Worm (Caenorhabditis elegans) whole organism, young adult: ENCODE measurements around the gene fsn-1.

ENCODE experiments used
- B0035.1 ChIP-seq: sonication (generic microtip); optimal IDR thresholded peaks from 2 replicates; lab custom pipeline; 2016; ENCODE audit warnings: missing genetic modification characterization, mild to moderate bottlenecking, missing compliant biosample characterization, missing genotype, missing genetic modification reagents
- B0336.3 ChIP-seq: fragments of 200-800 bp; sonication (Bioruptor generic); IDR thresholded peaks from 2 replicates; pipeline ENCODE4 v1.3.6; 2022; ENCODE audit warnings: missing genetic modification characterization, missing compliant biosample characterization
- C06A6.2 ChIP-seq: fragments of 200-800 bp; sonication (Bioruptor generic); conservative IDR thresholded peaks from 2 replicates; pipeline ENCODE4 v1.3.6; 2022; ENCODE audit warnings: missing genetic modification characterization, missing compliant biosample characterization
- F10E7.11 ChIP-seq: sonication (generic microtip); optimal IDR thresholded peaks from 2 replicates; lab custom pipeline; 2017; ENCODE audit warnings: mild to moderate bottlenecking, missing genetic modification characterization, moderate library complexity, missing compliant biosample characterization
- F39B2.1 ChIP-seq: fragments of 200-800 bp; sonication (Bioruptor generic); IDR thresholded peaks from 2 replicates; pipeline ENCODE4 v1.3.6; 2022; ENCODE audit warnings: missing genetic modification reagents, missing genetic modification characterization, missing compliant biosample characterization
- F49E8.2 ChIP-seq: sonication (generic microtip); optimal IDR thresholded peaks from 3 replicates; lab custom pipeline; 2017; ENCODE audit warnings: missing genetic modification characterization, mild to moderate bottlenecking, missing compliant biosample characterization, antibody characterized with exemption, moderate library complexity; ENCODE audit not compliant: insufficient read depth
- F55B11.4 ChIP-seq: sonication (generic microtip); optimal IDR thresholded peaks from 2 replicates; lab custom pipeline; 2016; ENCODE audit warnings: missing compliant biosample characterization, missing genetic modification characterization, borderline replicate concordance; ENCODE audit not compliant: insufficient read depth
- K11D2.4 ChIP-seq: fragments of 200-800 bp; sonication (Bioruptor generic); IDR thresholded peaks from 2 replicates; pipeline ENCODE4 v1.3.6; 2022; ENCODE audit warnings: missing genetic modification reagents, missing genetic modification characterization, missing compliant biosample characterization
- Y56A3A.18 ChIP-seq: fragments of 200-800 bp; sonication (Bioruptor generic); IDR thresholded peaks from 2 replicates; pipeline ENCODE4 v1.3.6; 2022; ENCODE audit warnings: missing genetic modification reagents, missing genetic modification characterization, missing compliant biosample characterization
- Y67H2A.10 ChIP-seq: fragments of 200-800 bp; sonication (Bioruptor generic); conservative IDR thresholded peaks from 2 replicates; pipeline ENCODE4 v1.3.6; 2022; ENCODE audit warnings: missing genetic modification reagents, missing genetic modification characterization, missing compliant biosample characterization
- ZK185.1 ChIP-seq: sonication (generic microtip); optimal IDR thresholded peaks from 2 replicates; lab custom pipeline; 2016; ENCODE audit warnings: mild to moderate bottlenecking, missing genetic modification characterization, missing compliant biosample characterization; ENCODE audit not compliant: poor library complexity, severe bottlenecking
- aptf-2 ChIP-seq: fragments of 200-800 bp; sonication (Bioruptor generic); conservative IDR thresholded peaks from 2 replicates; pipeline ENCODE4 v1.3.6; 2022; ENCODE audit warnings: missing genetic modification reagents, missing genetic modification characterization, missing compliant biosample characterization
- atf-7 ChIP-seq: sonication (generic microtip); optimal IDR thresholded peaks from 2 replicates; lab custom pipeline; 2017; ENCODE audit warnings: mild to moderate bottlenecking, missing genetic modification characterization, missing compliant biosample characterization
- athp-1 ChIP-seq: sonication (generic microtip); optimal IDR thresholded peaks from 2 replicates; lab custom pipeline; 2017; ENCODE audit warnings: mild to moderate bottlenecking, missing genetic modification characterization, missing compliant biosample characterization
- attf-5 ChIP-seq: fragments of 200-800 bp; sonication (Bioruptor generic); optimal IDR thresholded peaks from 2 replicates; lab custom pipeline; 2018; ENCODE audit warnings: mild to moderate bottlenecking, missing genetic modification characterization, missing compliant biosample characterization
- attf-6 ChIP-seq: fragments of 200-800 bp; sonication (Bioruptor generic); IDR thresholded peaks from 2 replicates; pipeline ENCODE4 v1.3.6; 2022; ENCODE audit warnings: missing genetic modification reagents, missing genetic modification characterization, missing compliant biosample characterization
- cebp-1 ChIP-seq, 2 experiments: fragments of 200-800 bp in 1 of 2; sonication (Bioruptor generic) in 1 of 2; sonication (generic microtip) in 1 of 2; IDR thresholded peaks in 1 of 2; optimal IDR thresholded peaks in 1 of 2; 2 replicates each; pipeline versions ENCODE4 v1.3.6 to Lab custom; 2017 to 2022; ENCODE audit warnings: missing compliant biosample characterization in 2 of 2, missing genetic modification characterization in 2 of 2, mild to moderate bottlenecking in 1 of 2, missing genetic modification reagents in 1 of 2, moderate library complexity in 1 of 2
- chd-7 ChIP-seq: sonication (generic microtip); optimal IDR thresholded peaks from 2 replicates; lab custom pipeline; 2016; ENCODE audit warnings: mild to moderate bottlenecking, missing genetic modification characterization, moderate library complexity, missing compliant biosample characterization
- efl-1 ChIP-seq: fragments of 150-350 bp; optimal IDR thresholded peaks from 2 replicates; lab custom pipeline; 2014; ENCODE audit warnings: missing biosample characterization, missing genetic modification reagents, missing genetic modification characterization
- egrh-3 ChIP-seq: fragments of 200-800 bp; sonication (Bioruptor generic); IDR thresholded peaks from 2 replicates; pipeline ENCODE4 v1.3.6; 2022; ENCODE audit warnings: missing genetic modification reagents, missing genetic modification characterization, missing compliant biosample characterization
- gei-17 ChIP-seq: fragments of 200-800 bp; sonication (Bioruptor generic); optimal IDR thresholded peaks from 2 replicates; lab custom pipeline; 2018; ENCODE audit warnings: mild to moderate bottlenecking, missing genetic modification characterization, missing compliant biosample characterization
- him-1 ChIP-seq: sonication (generic microtip); optimal IDR thresholded peaks from 2 replicates; lab custom pipeline; 2016; ENCODE audit warnings: missing genotype, missing genetic modification reagents, missing genetic modification characterization, missing compliant biosample characterization
- hmg-1.2 ChIP-seq: fragments of 200-800 bp; sonication (Bioruptor generic); IDR thresholded peaks from 2 replicates; pipeline ENCODE4 v1.3.6; 2022; ENCODE audit warnings: missing genetic modification reagents, missing genetic modification characterization, missing compliant biosample characterization
- hrde-1 ChIP-seq: sonication (generic microtip); optimal IDR thresholded peaks from 2 replicates; lab custom pipeline; 2016; ENCODE audit warnings: missing genetic modification characterization, mild to moderate bottlenecking, missing compliant biosample characterization, moderate library complexity, missing genotype, missing genetic modification reagents, borderline replicate concordance
- hsf-1 ChIP-seq: fragments of 200-800 bp; sonication (Bioruptor generic); IDR thresholded peaks from 2 replicates; pipeline ENCODE4 v1.3.6; 2022; ENCODE audit warnings: missing genetic modification reagents, missing genetic modification characterization, missing compliant biosample characterization
- let-526 ChIP-seq: fragments of 200-800 bp; sonication (Bioruptor generic); IDR thresholded peaks from 2 replicates; pipeline ENCODE4 v1.3.6; 2022; ENCODE audit warnings: missing genetic modification reagents, missing genetic modification characterization, missing compliant biosample characterization
- lin-26 ChIP-seq: fragments of 200-800 bp; sonication (Bioruptor generic); IDR thresholded peaks from 2 replicates; pipeline ENCODE4 v1.3.6; 2022; ENCODE audit warnings: missing genetic modification reagents, missing genetic modification characterization, missing compliant biosample characterization
- lin-35 ChIP-seq, 3 experiments: fragments of 150-350 bp in 2 of 3; sonication (generic microtip) in 1 of 3; optimal IDR thresholded peaks; 2 replicates each; lab custom pipeline; 2014 to 2018; ENCODE audit warnings: missing biosample characterization in 3 of 3, missing genetic modification characterization in 3 of 3, missing genetic modification reagents in 3 of 3
- lin-40 ChIP-seq: sonication (generic microtip); optimal IDR thresholded peaks from 2 replicates; lab custom pipeline; 2016; ENCODE audit warnings: missing genetic modification characterization, mild to moderate bottlenecking, missing compliant biosample characterization, missing genotype, missing genetic modification reagents
- lir-1 ChIP-seq: fragments of 200-800 bp; sonication (Bioruptor generic); conservative IDR thresholded peaks from 2 replicates; pipeline ENCODE4 v1.3.6; 2022; ENCODE audit warnings: missing genetic modification reagents, missing genetic modification characterization, missing compliant biosample characterization
- madf-10 ChIP-seq: sonication (generic microtip); optimal IDR thresholded peaks from 2 replicates; lab custom pipeline; 2016; ENCODE audit warnings: mild to moderate bottlenecking, missing genetic modification characterization, missing compliant biosample characterization
- madf-3 ChIP-seq: fragments of 200-800 bp; sonication (Bioruptor generic); IDR thresholded peaks from 2 replicates; pipeline ENCODE4 v1.3.6; 2022; ENCODE audit warnings: missing genetic modification reagents, missing genetic modification characterization, missing compliant biosample characterization
- madf-6 ChIP-seq: fragments of 200-800 bp; sonication (Bioruptor generic); IDR thresholded peaks from 2 replicates; pipeline ENCODE4 v1.3.6; 2022; ENCODE audit warnings: missing genetic modification reagents, missing genetic modification characterization, missing compliant biosample characterization
- nfya-1 ChIP-seq: sonication (generic microtip); optimal IDR thresholded peaks from 2 replicates; lab custom pipeline; 2017; ENCODE audit warnings: antibody characterized with exemption, missing compliant biosample characterization, missing genetic modification characterization, borderline replicate concordance; ENCODE audit not compliant: insufficient read depth
- nfya-2 ChIP-seq: fragments of 200-800 bp; sonication (Bioruptor generic); IDR thresholded peaks from 2 replicates; pipeline ENCODE4 v1.3.6; 2022; ENCODE audit warnings: missing genetic modification reagents, missing genetic modification characterization, missing compliant biosample characterization
- nhr-120 ChIP-seq: fragments of 200-800 bp; sonication (Bioruptor generic); IDR thresholded peaks from 2 replicates; pipeline ENCODE4 v1.3.6; 2022; ENCODE audit warnings: missing genetic modification characterization, missing compliant biosample characterization
- pbrm-1 ChIP-seq: fragments of 200-800 bp; sonication (Bioruptor generic); IDR thresholded peaks from 2 replicates; pipeline ENCODE4 v1.3.6; 2022; ENCODE audit warnings: missing genetic modification reagents, missing genetic modification characterization, missing compliant biosample characterization
- snpc-1.1 ChIP-seq: sonication (generic microtip); optimal IDR thresholded peaks from 2 replicates; lab custom pipeline; 2017; ENCODE audit warnings: missing genetic modification characterization, mild to moderate bottlenecking, missing compliant biosample characterization, antibody characterized with exemption, moderate library complexity, missing genotype, missing genetic modification reagents; ENCODE audit not compliant: insufficient read depth
- snpc-3.4 ChIP-seq: sonication (generic microtip); optimal IDR thresholded peaks from 2 replicates; lab custom pipeline; 2017; ENCODE audit warnings: missing genetic modification characterization, mild to moderate bottlenecking, missing compliant biosample characterization, antibody characterized with exemption, moderate library complexity, missing genotype, missing genetic modification reagents
- snpc-4 ChIP-seq, 5 experiments: fragments of 150-350 bp in 1 of 5; sonication (generic microtip) in 4 of 5; optimal IDR thresholded peaks; 2 replicates each; lab custom pipeline; 2014 to 2018; ENCODE audit warnings: missing genetic modification characterization in 5 of 5, missing biosample characterization in 3 of 5, antibody characterized with exemption in 2 of 5, mild to moderate bottlenecking in 2 of 5, missing compliant biosample characterization in 2 of 5, missing genotype in 2 of 5, moderate library complexity in 2 of 5, missing genetic modification reagents in 1 of 5
- sptf-2 ChIP-seq: fragments of 200-800 bp; sonication (Bioruptor generic); optimal IDR thresholded peaks from 2 replicates; lab custom pipeline; 2018; ENCODE audit warnings: mild to moderate bottlenecking, missing genetic modification characterization, missing compliant biosample characterization
- tlf-1 ChIP-seq: fragments of 200-800 bp; sonication (Bioruptor generic); optimal IDR thresholded peaks from 2 replicates; lab custom pipeline; 2018; ENCODE audit warnings: mild to moderate bottlenecking, missing genetic modification characterization, missing compliant biosample characterization
- unc-62 ChIP-seq: fragments of 150-350 bp; optimal IDR thresholded peaks from 2 replicates; lab custom pipeline; 2014; ENCODE audit warnings: missing biosample characterization, missing genetic modification reagents, missing genetic modification characterization
- ztf-22 ChIP-seq: fragments of 200-800 bp; sonication (Bioruptor generic); optimal IDR thresholded peaks from 2 replicates; lab custom pipeline; 2018; ENCODE audit warnings: mild to moderate bottlenecking, missing genetic modification characterization, moderate library complexity, missing compliant biosample characterization

The fsn-1 gene

ce11 chrIII:4930154-4930679 lies 6.9 kb upstream of the fsn-1 start, which contains the start of gene set-2 (continued):
- TF ChIP-seq B0336.3 (peak; percentile 63), hrde-1 (peak; percentile 45), C06A6.2 (no peak), let-526 (GFP tag; lab: Robert Waterston, UW) (peak; percentile 86), F49E8.2 (tag; lab: Kevin White, UChicago) (no peak), nfya-2 (GFP tag; lab: Robert Waterston, UW) (no peak), attf-6 (peak; percentile 29; the same call in 1 of the 2 replicates), nhr-120 (GFP tag; lab: Robert Waterston, UW) (no peak), tlf-1 (GFP tag; lab: Kevin White, UChicago) (peak; percentile 77), chd-7 (tag; lab: Kevin White, UChicago) (peak; percentile 19), F55B11.4 (no peak), ztf-22 (GFP tag; lab: Kevin White, UChicago) (no peak), nfya-1 (tag; lab: Kevin White, UChicago) (no peak), lin-40 (tag; lab: Kevin White, UChicago) (peak; percentile 28), cebp-1 (GFP tag; IDR thresholded peaks at IDR 0.05; lab: Robert Waterston, UW) (no peak), cebp-1 (tag; optimal IDR thresholded peaks at IDR 0.05; lab: Kevin White, UChicago) (peak; percentile 67), snpc-3.4 (tag; lab: Kevin White, UChicago) (peak; percentile 78), efl-1 (GFP tag; lab: Kevin White, UChicago) (peak; percentile 92), attf-5 (GFP tag; lab: Kevin White, UChicago) (peak; percentile 91), gei-17 (GFP tag; lab: Kevin White, UChicago) (no peak), him-1 (tag; lab: Kevin White, UChicago) (peak; percentile 3), sptf-2 (GFP tag; lab: Kevin White, UChicago) (peak; percentile 84), Y67H2A.10 (GFP tag; lab: Robert Waterston, UW) (peak; percentile 45; the same call in 1 of the 2 replicates), lin-26 (0 out of 2 replicates have a peak, but pooled peaks have one; percentile 39), athp-1 (peak; percentile 75), madf-3 (GFP tag; lab: Robert Waterston, UW) (peak; percentile 89), hsf-1 (GFP tag; lab: Robert Waterston, UW) (0 out of 2 replicates have a peak, but pooled peaks have one; percentile 19), lir-1 (GFP tag; lab: Robert Waterston, UW) (peak; percentile 84), B0035.1 (tag; lab: Kevin White, UChicago) (no peak), snpc-1.1 (tag; lab: Kevin White, UChicago) (peak; percentile 40), Y56A3A.18 (GFP tag; lab: Robert Waterston, UW) (no peak), hmg-1.2 (GFP tag; lab: Robert Waterston, UW) (peak; percentile 48), unc-62 (GFP tag; lab: Kevin White, UChicago) (no peak), snpc-4 (GFP tag; optimal IDR thresholded peaks at IDR 0.05; lab: Kevin White, UChicago) (peak; percentile 16), snpc-4 (tag; optimal IDR thresholded peaks at IDR 0.05; lab: Kevin White, UChicago) (peak in 1 of 4 experiments; percentile 37), aptf-2 (GFP tag; lab: Robert Waterston, UW) (0 out of 2 replicates have a peak, but pooled peaks have one; percentile 41), F10E7.11 (tag; lab: Kevin White, UChicago) (peak; percentile 38), ZK185.1 (tag; lab: Kevin White, UChicago) (peak; percentile 93), madf-6 (GFP tag; lab: Robert Waterston, UW) (peak; percentile 88), lin-35 (GFP tag; optimal IDR thresholded peaks at IDR 0.05; lab: Kevin White, UChicago) (peak; percentile 29 to 89 (median 79)), egrh-3 (peak; percentile 43; the same call in 1 of the 2 replicates), F39B2.1 (peak; percentile 81; the same call in 1 of the 2 replicates), atf-7 (tag; lab: Kevin White, UChicago) (no peak), madf-10 (tag; lab: Kevin White, UChicago) (peak; percentile 55), pbrm-1 (GFP tag; lab: Robert Waterston, UW) (peak; percentile 65; the same call in 1 of the 2 replicates), K11D2.4 (GFP tag; lab: Robert Waterston, UW) (peak; percentile 58; the same call in 1 of the 2 replicates)
